Worm (Caenorhabditis elegans) whole organism, late embryonic: ENCODE measurements around the gene srd-45.

Source experiments
- C38D4.7 ChIP-seq: fragments of 200-800 bp; sonication (Bioruptor generic); optimal IDR thresholded peaks from 2 replicates; lab custom pipeline; 2018; ENCODE audit warnings: mild to moderate bottlenecking, missing genetic modification characterization, moderate library complexity, missing compliant biosample characterization
- ama-1 ChIP-seq: fragments of 150-350 bp; optimal IDR thresholded peaks from 2 replicates; lab custom pipeline; 2014
- dve-1 ChIP-seq: sonication (generic microtip); optimal IDR thresholded peaks from 2 replicates; lab custom pipeline; 2017; ENCODE audit warnings: antibody characterized with exemption, mild to moderate bottlenecking, missing genetic modification characterization, missing compliant biosample characterization
- elt-2 ChIP-seq: sonication (generic microtip); optimal IDR thresholded peaks from 2 replicates; lab custom pipeline; 2016; ENCODE audit warnings: missing genetic modification reagents, missing genetic modification characterization, missing compliant biosample characterization
- elt-4 ChIP-seq: sonication (generic microtip); optimal IDR thresholded peaks from 2 replicates; lab custom pipeline; 2016; ENCODE audit warnings: missing genetic modification characterization, missing compliant biosample characterization
- ets-4 ChIP-seq: sonication (generic microtip); optimal IDR thresholded peaks from 2 replicates; lab custom pipeline; 2016; ENCODE audit warnings: missing genetic modification characterization, missing compliant biosample characterization
- nhr-11 ChIP-seq: fragments of 150-350 bp; optimal IDR thresholded peaks from 2 replicates; lab custom pipeline; 2014; ENCODE audit warnings: missing biosample characterization, missing genetic modification characterization
- odd-2 ChIP-seq: sonication (generic microtip); optimal IDR thresholded peaks from 2 replicates; lab custom pipeline; 2017; ENCODE audit warnings: antibody characterized with exemption, mild to moderate bottlenecking, missing genetic modification characterization, missing compliant biosample characterization
- pqm-1 ChIP-seq: sonication (generic microtip); optimal IDR thresholded peaks from 2 replicates; lab custom pipeline; 2016; ENCODE audit warnings: missing genetic modification characterization, missing compliant biosample characterization
- ref-2 ChIP-seq: sonication (generic microtip); optimal IDR thresholded peaks from 2 replicates; lab custom pipeline; 2016; ENCODE audit warnings: missing genetic modification characterization, missing compliant biosample characterization

- no peak for TF ChIP-seq elt-4 (tag; lab: Kevin White, UChicago)
- no peak for TF ChIP-seq pqm-1 (tag; lab: Kevin White, UChicago)
- TF ChIP-seq nhr-11 (tag; lab: Kevin White, UChicago): no peak
- TF ChIP-seq ama-1: no peak
- no peak for TF ChIP-seq ref-2 (tag; lab: Kevin White, UChicago)
- no peak for TF ChIP-seq elt-2 (tag; lab: Kevin White, UChicago)
- TF ChIP-seq odd-2: no peak
- no peak for TF ChIP-seq dve-1
- TF ChIP-seq C38D4.7 (GFP tag; lab: Kevin White, UChicago): no peak
- no peak for TF ChIP-seq ets-4 (tag; lab: Kevin White, UChicago)
Measured at ce11 chrX:12304231-12304630, 24.5 kb upstream of the srd-45 start.
